Fruit fly (Drosophila melanogaster) whole organism, embryonic: ENCODE data around the gene lbe.

ENCODE experiments used
- Ada2b ChIP-seq: fragments of 200-800 bp; sonication (Bioruptor generic); IDR thresholded peaks from 2 replicates; pipeline ENCODE4 v1.3.6; 2022; ENCODE audit warnings: missing biosample characterization, missing genetic modification characterization
- Atf-2 ChIP-seq: fragments of 200-800 bp; sonication (Bioruptor generic); optimal IDR thresholded peaks from 2 replicates; lab custom pipeline; 2016; ENCODE audit warnings: missing biosample characterization, missing genetic modification characterization
- B-H1 ChIP-seq: fragments of 200-800 bp; sonication (Bioruptor generic); IDR thresholded peaks from 3 replicates; pipeline ENCODE4 v1.3.6; 2022; ENCODE audit warnings: missing biosample characterization, missing genetic modification characterization
- C15 ChIP-seq: fragments of 200-800 bp; sonication (Bioruptor generic); IDR thresholded peaks from 3 replicates; pipeline ENCODE4 v1.3.6; 2022; ENCODE audit warnings: missing biosample characterization, missing genetic modification characterization
- CG10462 ChIP-seq: fragments of 200-800 bp; sonication (Bioruptor generic); optimal IDR thresholded peaks from 2 replicates; lab custom pipeline; 2016; ENCODE audit warnings: missing biosample characterization, missing genetic modification characterization
- CG11504 ChIP-seq: fragments of 200-800 bp; sonication (Bioruptor generic); optimal IDR thresholded peaks from 3 replicates; lab custom pipeline; 2019; ENCODE audit warnings: missing biosample characterization, mild to moderate bottlenecking, missing genetic modification characterization, moderate library complexity
- CG11560 ChIP-seq: fragments of 200-800 bp; sonication (Bioruptor generic); IDR thresholded peaks from 3 replicates; pipeline ENCODE4 v1.3.6; 2022; ENCODE audit warnings: missing biosample characterization, missing genetic modification characterization
- CG14014 ChIP-seq: fragments of 200-800 bp; sonication (Bioruptor generic); IDR thresholded peaks from 2 replicates; pipeline ENCODE4 v1.3.6; 2022; ENCODE audit warnings: missing biosample characterization, missing genetic modification characterization
- CG1529 ChIP-seq: fragments of 200-800 bp; sonication (Bioruptor generic); optimal IDR thresholded peaks from 3 replicates; lab custom pipeline; 2018; ENCODE audit warnings: missing biosample characterization, missing genetic modification characterization
- CG16863 ChIP-seq: fragments of 200-800 bp; sonication (Bioruptor generic); optimal IDR thresholded peaks from 3 replicates; lab custom pipeline; 2016; ENCODE audit warnings: missing biosample characterization, missing genetic modification characterization
- CG3407 ChIP-seq: fragments of 200-800 bp; sonication (Bioruptor generic); optimal IDR thresholded peaks from 2 replicates; lab custom pipeline; 2018; ENCODE audit warnings: missing biosample characterization, mild to moderate bottlenecking, missing genetic modification characterization
- CG34224 ChIP-seq: fragments of 200-800 bp; sonication (Bioruptor generic); IDR thresholded peaks from 3 replicates; pipeline ENCODE4 v1.3.6; 2022; ENCODE audit warnings: missing biosample characterization, missing genetic modification characterization; ENCODE audit not compliant: partially characterized antibody
- CG34422 ChIP-seq: fragments of 200-800 bp; sonication (Bioruptor generic); IDR thresholded peaks from 3 replicates; pipeline ENCODE4 v1.3.6; 2022; ENCODE audit warnings: missing biosample characterization, missing genetic modification characterization
- CG3838 ChIP-seq: fragments of 200-800 bp; sonication (Bioruptor generic); optimal IDR thresholded peaks from 3 replicates; lab custom pipeline; 2016; ENCODE audit warnings: missing biosample characterization, missing genetic modification characterization
- CG42726 ChIP-seq: fragments of 200-800 bp; sonication (Bioruptor generic); IDR thresholded peaks from 2 replicates; pipeline ENCODE4 v1.3.6; 2022; ENCODE audit warnings: missing biosample characterization, missing genetic modification characterization; ENCODE audit not compliant: partially characterized antibody
- CG4404 ChIP-seq: fragments of 200-800 bp; sonication (Bioruptor generic); IDR thresholded peaks from 2 replicates; pipeline ENCODE4 v1.3.6; 2022; ENCODE audit warnings: missing biosample characterization, missing genetic modification characterization
- CG6689 ChIP-seq: fragments of 200-800 bp; sonication (Bioruptor generic); IDR thresholded peaks from 2 replicates; pipeline ENCODE4 v1.3.6; 2022; ENCODE audit warnings: missing biosample characterization, missing genetic modification characterization
- CG7271 ChIP-seq: fragments of 200-800 bp; sonication (Bioruptor generic); optimal IDR thresholded peaks from 2 replicates; lab custom pipeline; 2018; ENCODE audit warnings: missing biosample characterization, mild to moderate bottlenecking, missing genetic modification characterization, moderate library complexity
- CG8478 ChIP-seq: fragments of >200 bp; optimal IDR thresholded peaks from 2 replicates; lab custom pipeline; 2018
- CG9727 ChIP-seq: fragments of 200-800 bp; sonication (Bioruptor generic); optimal IDR thresholded peaks from 3 replicates; lab custom pipeline; 2017; ENCODE audit warnings: missing biosample characterization, mild to moderate bottlenecking, missing genetic modification characterization
- E2f1 ChIP-seq: fragments of 200-800 bp; sonication (Bioruptor generic); IDR thresholded peaks from 2 replicates; pipeline ENCODE4 v1.3.6; 2022; ENCODE audit warnings: missing biosample characterization, missing genetic modification characterization
- Eip74EF ChIP-seq, 2 experiments: fragments of 200-800 bp in 1 of 2; fragments of >200 bp in 1 of 2; sonication (Bioruptor generic) in 1 of 2; optimal IDR thresholded peaks; 2 replicates each; lab custom pipeline; 2017 to 2019; ENCODE audit warnings: missing biosample characterization in 2 of 2, missing genetic modification characterization in 2 of 2, mild to moderate bottlenecking in 1 of 2, moderate library complexity in 1 of 2
- Fer1 ChIP-seq: fragments of 200-800 bp; sonication (Bioruptor generic); optimal IDR thresholded peaks from 2 replicates; lab custom pipeline; 2017; ENCODE audit warnings: missing biosample characterization, mild to moderate bottlenecking, missing genetic modification characterization
- Gug ChIP-seq: fragments of 200-800 bp; sonication (Bioruptor generic); IDR thresholded peaks from 4 replicates; pipeline ENCODE4 v1.3.6; 2022; ENCODE audit warnings: missing biosample characterization, missing genetic modification characterization
- NK7.1 ChIP-seq: fragments of 200-800 bp; sonication (Bioruptor generic); optimal IDR thresholded peaks from 3 replicates; lab custom pipeline; 2016; ENCODE audit warnings: missing biosample characterization, missing genetic modification characterization
- Poxn ChIP-seq: fragments of 200-800 bp; sonication (Bioruptor generic); IDR thresholded peaks from 2 replicates; pipeline ENCODE4 v1.3.6; 2022; ENCODE audit warnings: missing biosample characterization, missing genetic modification characterization
- Six4 ChIP-seq: fragments of 200-800 bp; sonication (Bioruptor generic); optimal IDR thresholded peaks from 2 replicates; lab custom pipeline; 2016; ENCODE audit warnings: missing biosample characterization, missing genetic modification characterization
- abd-A ChIP-seq: fragments of 200-800 bp; sonication (Bioruptor generic); optimal IDR thresholded peaks from 3 replicates; lab custom pipeline; 2019; ENCODE audit warnings: missing biosample characterization, mild to moderate bottlenecking, missing genetic modification characterization, moderate library complexity
- bowl ChIP-seq: fragments of 200-800 bp; sonication (Bioruptor generic); IDR thresholded peaks from 2 replicates; pipeline ENCODE4 v1.3.6; 2022; ENCODE audit warnings: missing biosample characterization, missing genetic modification characterization
- cas ChIP-seq: fragments of 200-800 bp; sonication (Bioruptor generic); IDR thresholded peaks from 2 replicates; pipeline ENCODE4 v1.3.6; 2022; ENCODE audit warnings: missing biosample characterization, missing genetic modification characterization
- crp ChIP-seq, 2 experiments: fragments of 200-800 bp; sonication (Bioruptor generic); optimal IDR thresholded peaks; 2 replicates in 1 of 2; 3 replicates in 1 of 2; lab custom pipeline; 2017; ENCODE audit warnings: missing biosample characterization in 2 of 2, missing genetic modification characterization in 2 of 2, mild to moderate bottlenecking in 1 of 2, moderate library complexity in 1 of 2
- dimm ChIP-seq: fragments of 200-800 bp; sonication (Bioruptor generic); IDR thresholded peaks from 2 replicates; pipeline ENCODE4 v1.3.6; 2022; ENCODE audit warnings: missing biosample characterization, missing genetic modification characterization
- disco-r ChIP-seq: fragments of 200-800 bp; sonication (Bioruptor generic); optimal IDR thresholded peaks from 2 replicates; lab custom pipeline; 2016; ENCODE audit warnings: missing biosample characterization, missing genetic modification characterization
- lbe ChIP-seq: fragments of 200-800 bp; sonication (Bioruptor generic); optimal IDR thresholded peaks from 2 replicates; lab custom pipeline; 2016; ENCODE audit warnings: missing biosample characterization, mild to moderate bottlenecking, missing genetic modification characterization
- mam ChIP-seq: fragments of 200-800 bp; sonication (Bioruptor generic); optimal IDR thresholded peaks from 3 replicates; lab custom pipeline; 2016; ENCODE audit warnings: missing biosample characterization, missing genetic modification characterization
- mirr ChIP-seq: fragments of 200-800 bp; sonication (Bioruptor generic); optimal IDR thresholded peaks from 3 replicates; lab custom pipeline; 2018; ENCODE audit warnings: missing biosample characterization, mild to moderate bottlenecking, missing genetic modification characterization
- nau ChIP-seq: fragments of 200-800 bp; sonication (Bioruptor generic); optimal IDR thresholded peaks from 3 replicates; lab custom pipeline; 2017; ENCODE audit warnings: missing biosample characterization, mild to moderate bottlenecking, missing genetic modification characterization, missing genetic modification reagents
- nmo ChIP-seq: fragments of 200-800 bp; sonication (Bioruptor generic); optimal IDR thresholded peaks from 2 replicates; lab custom pipeline; 2018; ENCODE audit warnings: missing biosample characterization, mild to moderate bottlenecking, missing genetic modification characterization, moderate library complexity
- p53 ChIP-seq: fragments of 200-800 bp; sonication (Bioruptor generic); optimal IDR thresholded peaks from 2 replicates; lab custom pipeline; 2016; ENCODE audit warnings: missing biosample characterization, missing genetic modification characterization
- pum ChIP-seq: fragments of 200-800 bp; sonication (Bioruptor generic); optimal IDR thresholded peaks from 2 replicates; lab custom pipeline; 2016; ENCODE audit warnings: missing biosample characterization, missing genetic modification characterization
- rib ChIP-seq: fragments of 200-800 bp; sonication (Bioruptor generic); IDR thresholded peaks from 2 replicates; pipeline ENCODE4 v1.3.6; 2022; ENCODE audit warnings: missing biosample characterization, missing genetic modification characterization
- ro ChIP-seq: fragments of 200-800 bp; sonication (Bioruptor generic); IDR thresholded peaks from 2 replicates; pipeline ENCODE4 v1.3.6; 2022; ENCODE audit warnings: missing biosample characterization, missing genetic modification characterization
- scrt ChIP-seq: fragments of 200-800 bp; sonication (Bioruptor generic); optimal IDR thresholded peaks from 2 replicates; lab custom pipeline; 2018; ENCODE audit warnings: missing biosample characterization, mild to moderate bottlenecking, missing genetic modification characterization, moderate library complexity
- sob ChIP-seq: fragments of 200-800 bp; sonication (Bioruptor generic); IDR thresholded peaks from 2 replicates; pipeline ENCODE4 v1.3.6; 2022; ENCODE audit warnings: missing biosample characterization, missing genetic modification characterization
- stwl ChIP-seq: fragments of 200-800 bp; sonication (Bioruptor generic); optimal IDR thresholded peaks from 3 replicates; lab custom pipeline; 2018; ENCODE audit warnings: missing biosample characterization, mild to moderate bottlenecking, missing genetic modification characterization, moderate library complexity
- tgo ChIP-seq: fragments of 200-800 bp; sonication (Bioruptor generic); IDR thresholded peaks from 3 replicates; pipeline ENCODE4 v1.3.6; 2022; ENCODE audit warnings: missing biosample characterization, missing genetic modification characterization
- tna ChIP-seq: fragments of 200-800 bp; sonication (Bioruptor generic); IDR thresholded peaks from 2 replicates; pipeline ENCODE4 v1.3.6; 2022; ENCODE audit warnings: missing biosample characterization, missing genetic modification characterization; ENCODE audit not compliant: partially characterized antibody
- wor ChIP-seq: fragments of 200-800 bp; sonication (Bioruptor generic); IDR thresholded peaks from 2 replicates; pipeline ENCODE4 v1.3.6; 2022; ENCODE audit warnings: missing biosample characterization, missing genetic modification characterization
- zen ChIP-seq: fragments of 200-800 bp; sonication (Bioruptor generic); optimal IDR thresholded peaks from 3 replicates; lab custom pipeline; 2018; ENCODE audit warnings: missing biosample characterization, mild to moderate bottlenecking, missing genetic modification characterization, moderate library complexity

Gene lbe

dm6 chr3R:21419932-21420331, 26.4 kb downstream of the lbe start (continued):
- TF ChIP-seq pum (no peak), CG3838 (GFP tag; lab: Kevin White, UChicago) (no peak), Atf-2 (GFP tag; lab: Kevin White, UChicago) (no peak), CG42726 (GFP tag; lab: Robert Waterston, UW) (no peak), CG14014 (GFP tag; lab: Robert Waterston, UW) (no peak), NK7.1 (GFP tag; lab: Kevin White, UChicago) (no peak), bowl (GFP tag; lab: Robert Waterston, UW) (no peak), abd-A (no peak), nmo (GFP tag; lab: Kevin White, UChicago) (peak; percentile 39), CG11504 (tag; lab: Kevin White, UChicago) (peak; percentile 74), disco-r (GFP tag; lab: Kevin White, UChicago) (no peak), mam (GFP tag; lab: Kevin White, UChicago) (no peak), p53 (GFP tag; lab: Kevin White, UChicago) (no peak), Six4 (GFP tag; lab: Kevin White, UChicago) (peak; percentile 44), Fer1 (GFP tag; lab: Kevin White, UChicago) (no peak), stwl (tag; lab: Kevin White, UChicago) (no peak), CG8478 (no peak), B-H1 (no peak), CG34224 (GFP tag; lab: Robert Waterston, UW) (no peak), tgo (GFP tag; lab: Robert Waterston, UW) (peak; percentile 42; the same call in 1 of the 3 replicates), ro (GFP tag; lab: Robert Waterston, UW) (no peak), CG34422 (GFP tag; lab: Robert Waterston, UW) (no peak), nau (GFP tag; lab: Kevin White, UChicago) (no peak), rib (GFP tag; lab: Robert Waterston, UW) (no peak), CG6689 (GFP tag; lab: Robert Waterston, UW) (0 out of 2 replicates have a peak, but pooled peaks have one; percentile 45), crp (GFP tag; optimal IDR thresholded peaks at IDR 0.05; lab: Kevin White, UChicago) (no peak), CG7271 (tag; lab: Kevin White, UChicago) (no peak), lbe (GFP tag; lab: Kevin White, UChicago) (peak; percentile 33), Gug (GFP tag; lab: Robert Waterston, UW) (peak; percentile 7; the same call in 1 of the 4 replicates), mirr (GFP tag; lab: Kevin White, UChicago) (no peak), E2f1 (GFP tag; lab: Robert Waterston, UW) (peak; percentile 46; the same call in 1 of the 2 replicates), Eip74EF (GFP tag; optimal IDR thresholded peaks at IDR 0.05; lab: Kevin White, UChicago) (no peak), CG16863 (GFP tag; lab: Kevin White, UChicago) (no peak), CG4404 (peak; percentile 64), scrt (peak; percentile 32), cas (GFP tag; lab: Robert Waterston, UW) (no peak), tna (no peak), wor (GFP tag; lab: Robert Waterston, UW) (no peak), CG3407 (GFP tag; lab: Kevin White, UChicago) (no peak), Ada2b (GFP tag; lab: Robert Waterston, UW) (peak; percentile 46; the same call in 1 of the 2 replicates), CG10462 (GFP tag; lab: Kevin White, UChicago) (no peak), CG11560 (tag; lab: Robert Waterston, UW) (no peak), C15 (GFP tag; lab: Robert Waterston, UW) (0 out of 3 replicates have a peak, but pooled peaks have one; percentile 55), Poxn (no peak), dimm (GFP tag; lab: Robert Waterston, UW) (no peak), sob (GFP tag; lab: Robert Waterston, UW) (0 out of 2 replicates have a peak, but pooled peaks have one; percentile 33), CG9727 (GFP tag; lab: Kevin White, UChicago) (peak; percentile 71), zen (tag; lab: Kevin White, UChicago) (peak; percentile 58), CG1529 (no peak)
